Worm (Caenorhabditis elegans) whole organism, L4 larva: Measurements from ENCODE around the gene tbc-18.

Experiments used
- D1046.2 ChIP-seq: fragments of 200-800 bp; sonication (Bioruptor generic); IDR thresholded peaks from 2 replicates; pipeline ENCODE4 v1.3.6; 2022; ENCODE audit warnings: missing genetic modification characterization, missing compliant biosample characterization
- F26F4.8 ChIP-seq: fragments of 200-800 bp; sonication (Bioruptor generic); conservative IDR thresholded peaks from 2 replicates; pipeline ENCODE4 v1.3.6; 2022; ENCODE audit warnings: missing genetic modification characterization, missing compliant biosample characterization
- R02D3.7 ChIP-seq: fragments of 150-350 bp; sonication (generic microtip); optimal IDR thresholded peaks from 3 replicates; lab custom pipeline; 2014; ENCODE audit warnings: missing biosample characterization, missing genetic modification characterization
- Y105C5A.15 ChIP-seq: fragments of 200-800 bp; sonication (Bioruptor generic); IDR thresholded peaks from 2 replicates; pipeline ENCODE4 v1.3.6; 2022; ENCODE audit warnings: missing genetic modification characterization, missing compliant biosample characterization
- arid-1 ChIP-seq: fragments of 200-800 bp; sonication (Bioruptor generic); conservative IDR thresholded peaks from 2 replicates; pipeline ENCODE4 v1.3.6; 2022; ENCODE audit warnings: missing genetic modification reagents, missing genetic modification characterization, missing compliant biosample characterization
- ceh-32 ChIP-seq: sonication (generic microtip); optimal IDR thresholded peaks from 2 replicates; lab custom pipeline; 2016; ENCODE audit warnings: mild to moderate bottlenecking, missing genetic modification characterization, missing compliant biosample characterization; ENCODE audit not compliant: poor library complexity
- ceh-44 ChIP-seq: fragments of 200-800 bp; sonication (Bioruptor generic); IDR thresholded peaks from 2 replicates; pipeline ENCODE4 v1.3.6; 2022; ENCODE audit warnings: missing genetic modification reagents, missing genetic modification characterization, missing compliant biosample characterization
- ceh-62 ChIP-seq: sonication (generic microtip); optimal IDR thresholded peaks from 2 replicates; lab custom pipeline; 2017; ENCODE audit warnings: missing biosample characterization, missing genetic modification characterization
- ctbp-1 ChIP-seq: fragments of 200-800 bp; sonication (Bioruptor generic); IDR thresholded peaks from 2 replicates; pipeline ENCODE4 v1.3.6; 2022; ENCODE audit warnings: missing genetic modification reagents, missing genetic modification characterization, missing compliant biosample characterization
- dmd-6 ChIP-seq: fragments of 200-800 bp; sonication (Bioruptor generic); IDR thresholded peaks from 2 replicates; pipeline ENCODE4 v1.3.6; 2022; ENCODE audit warnings: missing genetic modification reagents, missing genetic modification characterization, missing compliant biosample characterization
- duxl-1 ChIP-seq: sonication (generic microtip); optimal IDR thresholded peaks from 2 replicates; lab custom pipeline; 2016; ENCODE audit warnings: mild to moderate bottlenecking, missing genetic modification characterization, moderate library complexity, missing compliant biosample characterization; ENCODE audit not compliant: poor library complexity
- dve-1 ChIP-seq: sonication (generic microtip); optimal IDR thresholded peaks from 2 replicates; lab custom pipeline; 2017; ENCODE audit warnings: antibody characterized with exemption, mild to moderate bottlenecking, missing genetic modification characterization, missing compliant biosample characterization; ENCODE audit not compliant: insufficient read depth
- egl-43 ChIP-seq: fragments of 200-800 bp; sonication (Bioruptor generic); IDR thresholded peaks from 2 replicates; pipeline ENCODE4 v1.3.6; 2022; ENCODE audit warnings: missing genetic modification reagents, missing genetic modification characterization, missing compliant biosample characterization
- fkh-10 ChIP-seq: fragments of 150-350 bp; optimal IDR thresholded peaks from 2 replicates; lab custom pipeline; 2014; ENCODE audit warnings: missing biosample characterization, missing genetic modification reagents, missing genetic modification characterization
- gei-8 ChIP-seq: fragments of 200-800 bp; sonication (Bioruptor generic); optimal IDR thresholded peaks from 2 replicates; lab custom pipeline; 2018; ENCODE audit warnings: mild to moderate bottlenecking, missing genetic modification characterization, missing compliant biosample characterization
- hif-1 ChIP-seq, 2 experiments: sonication (generic microtip); optimal IDR thresholded peaks; 2 replicates each; lab custom pipeline; 2016 to 2017; ENCODE audit warnings: missing compliant biosample characterization in 2 of 2, missing genetic modification characterization in 2 of 2, missing genetic modification reagents in 2 of 2, missing genotype in 2 of 2, mild to moderate bottlenecking in 1 of 2
- hlh-11 ChIP-seq: fragments of 200-800 bp; sonication (Bioruptor generic); optimal IDR thresholded peaks from 2 replicates; lab custom pipeline; 2018; ENCODE audit warnings: mild to moderate bottlenecking, missing genetic modification characterization, missing compliant biosample characterization
- hmg-1.1 ChIP-seq: fragments of 200-800 bp; sonication (Bioruptor generic); IDR thresholded peaks from 2 replicates; pipeline ENCODE4 v1.3.6; 2022; ENCODE audit warnings: missing genetic modification reagents, missing genetic modification characterization, missing compliant biosample characterization
- madf-9 ChIP-seq: fragments of 200-800 bp; sonication (Bioruptor generic); conservative IDR thresholded peaks from 2 replicates; pipeline ENCODE4 v1.3.6; 2022; ENCODE audit warnings: missing genetic modification reagents, missing genetic modification characterization, missing compliant biosample characterization
- mdl-1 ChIP-seq, 2 experiments: fragments of 150-350 bp in 1 of 2; sonication (generic microtip) in 1 of 2; optimal IDR thresholded peaks; 2 replicates each; lab custom pipeline; 2014 to 2017; ENCODE audit warnings: missing biosample characterization in 2 of 2, missing genetic modification characterization in 2 of 2
- mdt-29 ChIP-seq: fragments of 200-800 bp; sonication (Bioruptor generic); IDR thresholded peaks from 2 replicates; pipeline ENCODE4 v1.3.6; 2022; ENCODE audit warnings: missing genetic modification reagents, missing genetic modification characterization, missing compliant biosample characterization
- mes-2 ChIP-seq: sonication (generic microtip); optimal IDR thresholded peaks from 2 replicates; lab custom pipeline; 2016; ENCODE audit warnings: missing genotype, mild to moderate bottlenecking, missing genetic modification characterization, missing compliant biosample characterization; ENCODE audit not compliant: poor library complexity, severe bottlenecking
- mxl-3 ChIP-seq: fragments of 200-800 bp; sonication (Bioruptor generic); optimal IDR thresholded peaks from 2 replicates; lab custom pipeline; 2018; ENCODE audit warnings: mild to moderate bottlenecking, missing genetic modification characterization, missing compliant biosample characterization
- nhr-42 ChIP-seq: fragments of 200-800 bp; sonication (Bioruptor generic); IDR thresholded peaks from 2 replicates; pipeline ENCODE4 v1.3.6; 2022; ENCODE audit warnings: missing genetic modification characterization, missing compliant biosample characterization
- nhr-48 ChIP-seq: sonication (generic microtip); optimal IDR thresholded peaks from 2 replicates; lab custom pipeline; 2016; ENCODE audit warnings: mild to moderate bottlenecking, missing genetic modification characterization, missing compliant biosample characterization
- nhr-6 ChIP-seq: fragments of 150-350 bp; optimal IDR thresholded peaks from 2 replicates; lab custom pipeline; 2014; ENCODE audit warnings: missing biosample characterization, missing genetic modification characterization
- nhr-76 ChIP-seq: fragments of 150-350 bp; optimal IDR thresholded peaks from 2 replicates; lab custom pipeline; 2014; ENCODE audit warnings: missing biosample characterization, missing genetic modification characterization
- pha-4 ChIP-seq, 2 experiments: fragments of 150-350 bp in 1 of 2; fragments of 200-800 bp in 1 of 2; sonication (Bioruptor generic) in 1 of 2; IDR thresholded peaks in 1 of 2; optimal IDR thresholded peaks in 1 of 2; 2 replicates each; pipeline versions ENCODE4 v1.3.6 to Lab custom; 2014 to 2022; ENCODE audit warnings: missing genetic modification characterization in 2 of 2, missing genetic modification reagents in 2 of 2, missing biosample characterization in 1 of 2, missing compliant biosample characterization in 1 of 2
- pqm-1 ChIP-seq: sonication (generic microtip); optimal IDR thresholded peaks from 2 replicates; lab custom pipeline; 2017; ENCODE audit warnings: missing biosample characterization, missing genetic modification characterization
- spr-1 ChIP-seq: sonication (generic microtip); optimal IDR thresholded peaks from 2 replicates; lab custom pipeline; 2016; ENCODE audit warnings: mild to moderate bottlenecking, missing genetic modification characterization, missing compliant biosample characterization
- zag-1 ChIP-seq: fragments of 150-350 bp; optimal IDR thresholded peaks from 2 replicates; lab custom pipeline; 2014; ENCODE audit warnings: missing biosample characterization, missing genetic modification characterization
- ztf-7 ChIP-seq: fragments of 150-350 bp; optimal IDR thresholded peaks from 2 replicates; lab custom pipeline; 2014; ENCODE audit warnings: missing biosample characterization, missing genetic modification characterization

tbc-18 gene

DNA sequence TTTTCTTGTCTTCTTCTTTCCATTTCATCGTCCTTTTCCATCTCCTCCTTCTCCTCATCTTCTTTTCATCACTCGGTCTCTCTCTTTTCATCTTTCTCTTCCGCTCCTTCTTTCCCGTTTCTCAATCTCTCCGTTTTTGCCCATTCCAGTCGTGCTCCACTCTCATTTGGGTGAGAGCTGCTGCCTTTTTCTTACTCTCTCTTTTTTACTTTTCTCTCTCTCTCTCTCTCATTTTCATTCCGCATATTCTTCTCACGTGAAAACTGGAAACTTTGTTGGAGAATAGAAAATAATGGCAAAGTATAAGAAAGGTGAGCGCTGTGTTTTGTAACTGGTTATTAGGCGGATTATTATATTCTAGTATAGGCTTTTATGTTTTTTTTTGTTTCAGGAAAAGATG, at the start of gene tbc-18 (continued):
- TF ChIP-seq fkh-10 (peak; percentile 68), ceh-62 (tag; lab: Kevin White, UChicago) (no peak), nhr-42 (GFP tag; lab: Robert Waterston, UW) (no peak), ctbp-1 (GFP tag; lab: Robert Waterston, UW) (0 out of 2 replicates have a peak, but pooled peaks have one; percentile 23), madf-9 (GFP tag; lab: Robert Waterston, UW) (no peak), D1046.2 (GFP tag; lab: Robert Waterston, UW) (no peak), gei-8 (GFP tag; lab: Kevin White, UChicago) (no peak), nhr-76 (tag; lab: Kevin White, UChicago) (no peak), duxl-1 (tag; lab: Kevin White, UChicago) (no peak), Y105C5A.15 (GFP tag; lab: Robert Waterston, UW) (no peak), mes-2 (peak; percentile 40), mxl-3 (GFP tag; lab: Kevin White, UChicago) (no peak), spr-1 (tag; lab: Kevin White, UChicago) (no peak), hmg-1.1 (GFP tag; lab: Robert Waterston, UW) (peak; percentile 57; the same call in 1 of the 2 replicates), R02D3.7 (tag; lab: Kevin White, UChicago) (no peak)

- no peak for TF ChIP-seq dve-1 (tag; lab: Kevin White, UChicago)
- TF ChIP-seq dmd-6 (GFP tag; lab: Robert Waterston, UW): no peak
- no peak for TF ChIP-seq mdt-29
- TF ChIP-seq hlh-11 (tag; lab: Kevin White, UChicago): no peak
- no peak for TF ChIP-seq spr-1 (tag; lab: Kevin White, UChicago)
- TF ChIP-seq pha-4 (GFP tag; IDR thresholded peaks at IDR 0.05; lab: Robert Waterston, UW): no peak
- TF ChIP-seq pha-4 (tag; optimal IDR thresholded peaks at IDR 0.05; lab: Kevin White, UChicago): no peak
- no peak for TF ChIP-seq Y105C5A.15 (GFP tag; lab: Robert Waterston, UW)
- TF ChIP-seq nhr-48 (tag; lab: Kevin White, UChicago): no peak
- no peak for TF ChIP-seq ztf-7
- TF ChIP-seq mdl-1 (tag; optimal IDR thresholded peaks at IDR 0.05; lab: Kevin White, UChicago): no peak
- TF ChIP-seq egl-43: no peak
- TF ChIP-seq ctbp-1 (GFP tag; lab: Robert Waterston, UW): no peak
- no peak for TF ChIP-seq madf-9 (GFP tag; lab: Robert Waterston, UW)
- no peak for TF ChIP-seq ceh-32
These were observed 38.0 kb upstream of the tbc-18 start, which contains the start of gene F55E10.2 for ce11 chrX:8340393-8340792. Gene F55E10.2 (plus strand): TSS chrX:8340693.

DNA sequence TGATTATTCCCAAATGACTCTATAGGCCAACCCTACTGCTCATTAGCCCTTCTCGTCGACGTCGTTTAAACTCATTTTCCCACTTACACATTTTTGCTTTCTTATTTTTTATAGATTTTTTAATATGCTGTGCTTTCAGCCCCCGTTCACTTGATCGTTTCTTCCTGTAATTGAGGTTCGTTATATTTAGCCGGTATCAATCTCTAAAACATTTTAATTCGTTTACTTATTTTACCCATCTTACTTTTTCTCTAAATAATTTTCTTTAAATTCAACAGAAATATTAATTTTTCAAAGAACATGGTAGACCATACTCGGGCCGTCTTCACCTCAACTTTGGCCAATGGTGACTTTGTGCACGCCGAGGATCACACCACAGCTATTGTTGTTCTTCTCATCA, 36.7 kb upstream of the tbc-18 start, which contains the start of gene F55E10.1:
Gene F55E10.1, plus strand, starts transcription at position 301 of the 400 bp plus-strand sequence.
- no peak for TF ChIP-seq hif-1 (tag; optimal IDR thresholded peaks at IDR 0.05; lab: Kevin White, UChicago)
- TF ChIP-seq zag-1 (tag; lab: Kevin White, UChicago): no peak
- no peak for TF ChIP-seq ceh-44 (GFP tag; lab: Robert Waterston, UW)
- TF ChIP-seq mxl-3 (GFP tag; lab: Kevin White, UChicago): no peak
- no peak for TF ChIP-seq nhr-48 (tag; lab: Kevin White, UChicago)
- no peak for TF ChIP-seq ceh-32
- no peak for TF ChIP-seq F26F4.8 (GFP tag; lab: Robert Waterston, UW)
- no peak for TF ChIP-seq arid-1
- TF ChIP-seq nhr-6: no peak

DNA sequence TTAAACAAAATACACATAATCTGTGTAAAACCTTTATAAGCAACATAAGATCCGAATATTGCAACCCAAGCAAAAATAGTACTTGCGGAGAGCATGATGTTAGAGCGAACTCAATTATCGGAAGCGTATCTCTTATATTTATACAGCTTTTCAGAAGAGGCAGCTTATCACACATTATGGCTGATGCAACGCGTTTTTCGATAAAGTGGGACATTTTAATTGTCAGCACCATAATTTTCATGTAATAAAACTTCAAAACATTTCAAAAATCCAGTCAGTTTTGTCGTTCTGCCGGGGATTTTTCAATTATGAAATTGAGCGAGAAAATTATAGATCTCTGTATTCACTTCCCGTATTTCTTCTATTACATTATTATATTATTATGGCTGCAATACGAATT, 32.1 kb upstream of the tbc-18 start, which contains the start of gene drd-5:
Gene drd-5, minus strand, starts transcription at position 101 of the 400 bp plus-strand sequence.
- peak; percentile 32 for TF ChIP-seq dve-1 (tag; lab: Kevin White, UChicago)
- TF ChIP-seq F26F4.8 (GFP tag; lab: Robert Waterston, UW): no peak
- TF ChIP-seq ztf-7: no peak
- TF ChIP-seq ctbp-1 (GFP tag; lab: Robert Waterston, UW): no peak
- peak; percentile 33 for TF ChIP-seq pqm-1 (tag; lab: Kevin White, UChicago)
- TF ChIP-seq, all 104 proteins: peak for 2
